Worm (Caenorhabditis elegans) whole organism, midembryonic: ENCODE data around the gene gcy-25.
A peak's percentile ranks its signal among the peaks of the same experiment; 100 is the strongest.

Experiments used
- T22C8.4 ChIP-seq: fragments of 200-800 bp; sonication (Bioruptor generic); IDR thresholded peaks from 2 replicates; pipeline ENCODE4 v1.3.6; 2022; ENCODE audit warnings: missing genetic modification characterization, missing compliant biosample characterization
- flt-1 ChIP-seq: fragments of 200-800 bp; sonication (Bioruptor generic); IDR thresholded peaks from 2 replicates; pipeline ENCODE4 v1.3.6; 2022; ENCODE audit warnings: missing genetic modification characterization, missing compliant biosample characterization
- klf-2 ChIP-seq: fragments of 200-800 bp; sonication (Bioruptor generic); conservative IDR thresholded peaks from 2 replicates; pipeline ENCODE4 v1.3.6; 2022; ENCODE audit warnings: missing genetic modification reagents, missing genetic modification characterization, missing compliant biosample characterization
- tab-1 ChIP-seq: fragments of 200-800 bp; sonication (Bioruptor generic); IDR thresholded peaks from 2 replicates; pipeline ENCODE4 v1.3.6; 2022; ENCODE audit warnings: missing genetic modification characterization, missing compliant biosample characterization
- ztf-29 ChIP-seq: fragments of 200-800 bp; sonication (Bioruptor generic); IDR thresholded peaks from 2 replicates; pipeline ENCODE4 v1.3.6; 2022; ENCODE audit warnings: missing genetic modification reagents, missing genetic modification characterization, missing compliant biosample characterization

- TF ChIP-seq ztf-29 (GFP tag; lab: Robert Waterston, UW) (0 out of 2 replicates have a peak, but pooled peaks have one; percentile 36), tab-1 (peak; percentile 78), klf-2 (GFP tag; lab: Robert Waterston, UW) (no peak), T22C8.4 (no peak), flt-1 (no peak)
Measured at ce11 chrIV:15931833-15932232, 59.1 kb downstream of the gcy-25 start.
